Fruit fly (Drosophila melanogaster) whole organism, larva: ENCODE measurements around the gene CG31103.

ENCODE experiments used
- noc ChIP-seq: fragments of 200-800 bp; sonication (Bioruptor generic); optimal IDR thresholded peaks from 3 replicates; lab custom pipeline; 2019; ENCODE audit warnings: missing biosample characterization, mild to moderate bottlenecking, missing genetic modification characterization, moderate library complexity

Gene CG31103

dm6 chr3R:25245052-25245813, 26.1 kb downstream of the CG31103 start, which contains the start of gene bam:
TSS of gene bam (minus strand) at chr3R:25245109.
- TF ChIP-seq noc, result no peak

- TF ChIP-seq noc, result peak; percentile 86
Measured at dm6 chr3R:25247379-25247869, 28.3 kb downstream of the CG31103 start, which contains the start of the genes RpS27 and Nup37. TSS of gene RpS27 (minus strand) at chr3R:25247514. TSS of gene Nup37 (plus strand) at chr3R:25247658.

- TF ChIP-seq noc, result no peak
Measured at dm6 chr3R:25249145-25250141, 30.3 kb downstream of the CG31103 start, which contains the start of gene Nup358. TSS of gene Nup358 (plus strand) at chr3R:25249348.

- TF ChIP-seq noc, result peak; percentile 95
Measured at dm6 chr3R:25258628-25259240, 39.6 kb downstream of the CG31103 start, which contains the start of gene CG11857. TSS of gene CG11857 (plus strand) at chr3R:25258898.

- no peak for TF ChIP-seq noc
Measured at dm6 chr3R:25260670-25261069, 41.6 kb downstream of the CG31103 start.

- peak; percentile 79 for TF ChIP-seq noc
Measured at dm6 chr3R:25262322-25262761, 43.2 kb downstream of the CG31103 start, which contains the start of the genes Kdsr and CG11858. TSS of gene Kdsr (minus strand) at chr3R:25262498. TSS of gene CG11858 (plus strand) at chr3R:25262741.

dm6 chr3R:25265589-25266201, 46.6 kb downstream of the CG31103 start, which contains the start of the genes GlnRS and RIOK2:
TSS of gene GlnRS (minus strand) at chr3R:25265721.
TSS of gene RIOK2 (plus strand) at chr3R:25265844.
- peak; percentile 5 for TF ChIP-seq noc

dm6 chr3R:25266751-25267150, 47.6 kb downstream of the CG31103 start:
- TF ChIP-seq noc, result no peak

dm6 chr3R:25269909-25270308, 50.8 kb downstream of the CG31103 start, which contains the start of the genes CG11889 and CG11891:
TSS of gene CG11889 (plus strand) at chr3R:25270209.
TSS of gene CG11891 (plus strand) at chr3R:25270209.
- TF ChIP-seq noc, result peak; percentile 9
